Worm (Caenorhabditis elegans) whole organism, young adult: Measurements from ENCODE around the gene asp-5.

ENCODE experiments used
- B0019.2 ChIP-seq: fragments of 200-800 bp; sonication (Bioruptor generic); conservative IDR thresholded peaks from 2 replicates; pipeline ENCODE4 v1.3.6; 2022; ENCODE audit warnings: missing genetic modification reagents, missing genetic modification characterization, missing compliant biosample characterization
- B0261.1 ChIP-seq: sonication (generic microtip); optimal IDR thresholded peaks from 2 replicates; lab custom pipeline; 2016; ENCODE audit warnings: mild to moderate bottlenecking, missing genetic modification characterization, moderate library complexity, missing compliant biosample characterization
- C06A6.2 ChIP-seq: fragments of 200-800 bp; sonication (Bioruptor generic); conservative IDR thresholded peaks from 2 replicates; pipeline ENCODE4 v1.3.6; 2022; ENCODE audit warnings: missing genetic modification characterization, missing compliant biosample characterization
- F23B12.7 ChIP-seq: sonication (generic microtip); optimal IDR thresholded peaks from 2 replicates; lab custom pipeline; 2017; ENCODE audit warnings: missing genetic modification characterization, mild to moderate bottlenecking, missing compliant biosample characterization, antibody characterized with exemption, moderate library complexity; ENCODE audit not compliant: insufficient read depth
- F52B5.7 ChIP-seq: sonication (generic microtip); optimal IDR thresholded peaks from 2 replicates; lab custom pipeline; 2016; ENCODE audit warnings: mild to moderate bottlenecking, missing genetic modification characterization, missing compliant biosample characterization
- T07F8.4 ChIP-seq: sonication (generic microtip); optimal IDR thresholded peaks from 2 replicates; lab custom pipeline; 2016; ENCODE audit warnings: mild to moderate bottlenecking, missing genetic modification characterization, moderate library complexity, missing compliant biosample characterization
- aptf-3 ChIP-seq: fragments of 200-800 bp; sonication (Bioruptor generic); IDR thresholded peaks from 2 replicates; pipeline ENCODE4 v1.3.6; 2022; ENCODE audit warnings: missing genetic modification characterization, missing compliant biosample characterization
- atf-7 ChIP-seq: sonication (generic microtip); optimal IDR thresholded peaks from 2 replicates; lab custom pipeline; 2017; ENCODE audit warnings: mild to moderate bottlenecking, missing genetic modification characterization, missing compliant biosample characterization
- attf-3 ChIP-seq: fragments of 200-800 bp; sonication (Bioruptor generic); conservative IDR thresholded peaks from 2 replicates; pipeline ENCODE4 v1.3.6; 2022; ENCODE audit warnings: missing genetic modification reagents, missing genetic modification characterization, missing compliant biosample characterization
- attf-5 ChIP-seq: fragments of 200-800 bp; sonication (Bioruptor generic); optimal IDR thresholded peaks from 2 replicates; lab custom pipeline; 2018; ENCODE audit warnings: mild to moderate bottlenecking, missing genetic modification characterization, missing compliant biosample characterization
- attf-6 ChIP-seq: fragments of 200-800 bp; sonication (Bioruptor generic); IDR thresholded peaks from 2 replicates; pipeline ENCODE4 v1.3.6; 2022; ENCODE audit warnings: missing genetic modification reagents, missing genetic modification characterization, missing compliant biosample characterization
- bed-1 ChIP-seq: fragments of 200-800 bp; sonication (Bioruptor generic); IDR thresholded peaks from 2 replicates; pipeline ENCODE4 v1.3.6; 2022; ENCODE audit warnings: missing genetic modification reagents, missing genetic modification characterization, missing compliant biosample characterization
- ceh-100 ChIP-seq: fragments of 200-800 bp; sonication (Bioruptor generic); IDR thresholded peaks from 2 replicates; pipeline ENCODE4 v1.3.6; 2022; ENCODE audit warnings: missing genetic modification reagents, missing genetic modification characterization, missing compliant biosample characterization
- ceh-40 ChIP-seq: fragments of 200-800 bp; sonication (Bioruptor generic); IDR thresholded peaks from 2 replicates; pipeline ENCODE4 v1.3.6; 2022; ENCODE audit warnings: missing genetic modification characterization, missing compliant biosample characterization
- ceh-58 ChIP-seq: fragments of 200-800 bp; sonication (Bioruptor generic); IDR thresholded peaks from 2 replicates; pipeline ENCODE4 v1.3.6; 2022; ENCODE audit warnings: missing genetic modification characterization, missing compliant biosample characterization
- ceh-91 ChIP-seq: fragments of 200-800 bp; sonication (Bioruptor generic); IDR thresholded peaks from 2 replicates; pipeline ENCODE4 v1.3.6; 2022; ENCODE audit warnings: missing genetic modification reagents, missing genetic modification characterization, missing compliant biosample characterization
- dpl-1 ChIP-seq: fragments of 150-350 bp; optimal IDR thresholded peaks from 2 replicates; lab custom pipeline; 2014; ENCODE audit warnings: missing biosample characterization, missing genetic modification reagents, missing genetic modification characterization
- efl-1 ChIP-seq: fragments of 150-350 bp; optimal IDR thresholded peaks from 2 replicates; lab custom pipeline; 2014; ENCODE audit warnings: missing biosample characterization, missing genetic modification reagents, missing genetic modification characterization
- egrh-3 ChIP-seq: fragments of 200-800 bp; sonication (Bioruptor generic); IDR thresholded peaks from 2 replicates; pipeline ENCODE4 v1.3.6; 2022; ENCODE audit warnings: missing genetic modification reagents, missing genetic modification characterization, missing compliant biosample characterization
- ekl-4 ChIP-seq: fragments of 200-800 bp; sonication (Bioruptor generic); IDR thresholded peaks from 2 replicates; pipeline ENCODE4 v1.3.6; 2022; ENCODE audit warnings: missing genetic modification reagents, missing genetic modification characterization, missing compliant biosample characterization
- ets-4 ChIP-seq: fragments of 200-800 bp; sonication (Bioruptor generic); optimal IDR thresholded peaks from 2 replicates; lab custom pipeline; 2018; ENCODE audit warnings: mild to moderate bottlenecking, missing genetic modification characterization, missing compliant biosample characterization
- fkh-3 ChIP-seq: sonication (generic microtip); optimal IDR thresholded peaks from 2 replicates; lab custom pipeline; 2016; ENCODE audit warnings: mild to moderate bottlenecking, missing genetic modification characterization, missing compliant biosample characterization
- him-1 ChIP-seq: sonication (generic microtip); optimal IDR thresholded peaks from 2 replicates; lab custom pipeline; 2016; ENCODE audit warnings: missing genotype, missing genetic modification reagents, missing genetic modification characterization, missing compliant biosample characterization
- hlh-12 ChIP-seq: sonication (generic microtip); optimal IDR thresholded peaks from 2 replicates; lab custom pipeline; 2016; ENCODE audit warnings: missing genetic modification characterization, missing compliant biosample characterization
- hlh-26 ChIP-seq: fragments of 200-800 bp; sonication (Bioruptor generic); conservative IDR thresholded peaks from 2 replicates; pipeline ENCODE4 v1.3.6; 2022; ENCODE audit warnings: missing genetic modification reagents, missing genetic modification characterization, missing compliant biosample characterization
- hsf-1 ChIP-seq: fragments of 200-800 bp; sonication (Bioruptor generic); IDR thresholded peaks from 2 replicates; pipeline ENCODE4 v1.3.6; 2022; ENCODE audit warnings: missing genetic modification reagents, missing genetic modification characterization, missing compliant biosample characterization
- let-607 ChIP-seq, 2 experiments: fragments of 200-800 bp in 1 of 2; sonication (Bioruptor generic) in 1 of 2; sonication (generic microtip) in 1 of 2; optimal IDR thresholded peaks; 2 replicates each; lab custom pipeline; 2016 to 2018; ENCODE audit warnings: mild to moderate bottlenecking in 2 of 2, missing compliant biosample characterization in 2 of 2, missing genetic modification characterization in 2 of 2, moderate library complexity in 2 of 2, missing genotype in 1 of 2
- lin-35 ChIP-seq, 3 experiments: fragments of 150-350 bp in 2 of 3; sonication (generic microtip) in 1 of 3; optimal IDR thresholded peaks; 2 replicates each; lab custom pipeline; 2014 to 2018; ENCODE audit warnings: missing biosample characterization in 3 of 3, missing genetic modification characterization in 3 of 3, missing genetic modification reagents in 3 of 3
- lin-40 ChIP-seq: sonication (generic microtip); optimal IDR thresholded peaks from 2 replicates; lab custom pipeline; 2016; ENCODE audit warnings: missing genetic modification characterization, mild to moderate bottlenecking, missing compliant biosample characterization, missing genotype, missing genetic modification reagents
- lin-54 ChIP-seq: fragments of 200-800 bp; sonication (Bioruptor generic); optimal IDR thresholded peaks from 2 replicates; lab custom pipeline; 2018; ENCODE audit warnings: mild to moderate bottlenecking, missing genetic modification characterization, missing compliant biosample characterization
- lsl-1 ChIP-seq: fragments of 200-800 bp; sonication (Bioruptor generic); optimal IDR thresholded peaks from 2 replicates; lab custom pipeline; 2018; ENCODE audit warnings: mild to moderate bottlenecking, missing genetic modification characterization, moderate library complexity, missing compliant biosample characterization
- madf-3 ChIP-seq: fragments of 200-800 bp; sonication (Bioruptor generic); IDR thresholded peaks from 2 replicates; pipeline ENCODE4 v1.3.6; 2022; ENCODE audit warnings: missing genetic modification reagents, missing genetic modification characterization, missing compliant biosample characterization
- madf-6 ChIP-seq: fragments of 200-800 bp; sonication (Bioruptor generic); IDR thresholded peaks from 2 replicates; pipeline ENCODE4 v1.3.6; 2022; ENCODE audit warnings: missing genetic modification reagents, missing genetic modification characterization, missing compliant biosample characterization
- madf-8 ChIP-seq: fragments of 200-800 bp; sonication (Bioruptor generic); conservative IDR thresholded peaks from 2 replicates; pipeline ENCODE4 v1.3.6; 2022; ENCODE audit warnings: missing genetic modification reagents, missing genetic modification characterization, missing compliant biosample characterization
- mcd-1 ChIP-seq: fragments of 200-800 bp; sonication (Bioruptor generic); IDR thresholded peaks from 2 replicates; pipeline ENCODE4 v1.3.6; 2022; ENCODE audit warnings: missing genetic modification reagents, missing genetic modification characterization, missing compliant biosample characterization
- nfyb-1 ChIP-seq: fragments of 200-800 bp; sonication (Bioruptor generic); IDR thresholded peaks from 2 replicates; pipeline ENCODE4 v1.3.6; 2022; ENCODE audit warnings: missing genetic modification reagents, missing genetic modification characterization, missing compliant biosample characterization
- nhr-179 ChIP-seq: sonication (generic microtip); optimal IDR thresholded peaks from 2 replicates; lab custom pipeline; 2016; ENCODE audit warnings: mild to moderate bottlenecking, missing genetic modification characterization, missing compliant biosample characterization
- pha-4 ChIP-seq: fragments of 150-350 bp; sonication (generic microtip); optimal IDR thresholded peaks from 2 replicates; lab custom pipeline; 2014; ENCODE audit warnings: missing biosample characterization, missing genetic modification reagents, missing genetic modification characterization
- rcor-1 ChIP-seq: fragments of 200-800 bp; sonication (Bioruptor generic); IDR thresholded peaks from 2 replicates; pipeline ENCODE4 v1.3.6; 2022; ENCODE audit warnings: missing genetic modification reagents, missing genetic modification characterization, missing compliant biosample characterization
- sea-2 ChIP-seq: fragments of 200-800 bp; sonication (Bioruptor generic); IDR thresholded peaks from 2 replicates; pipeline ENCODE4 v1.3.6; 2022; ENCODE audit warnings: missing genetic modification characterization, missing compliant biosample characterization
- snpc-1.1 ChIP-seq: sonication (generic microtip); optimal IDR thresholded peaks from 2 replicates; lab custom pipeline; 2017; ENCODE audit warnings: missing genetic modification characterization, mild to moderate bottlenecking, missing compliant biosample characterization, antibody characterized with exemption, moderate library complexity, missing genotype, missing genetic modification reagents; ENCODE audit not compliant: insufficient read depth
- snpc-3.4 ChIP-seq: sonication (generic microtip); optimal IDR thresholded peaks from 2 replicates; lab custom pipeline; 2017; ENCODE audit warnings: missing genetic modification characterization, mild to moderate bottlenecking, missing compliant biosample characterization, antibody characterized with exemption, moderate library complexity, missing genotype, missing genetic modification reagents
- somi-1 ChIP-seq: fragments of 200-800 bp; sonication (Bioruptor generic); optimal IDR thresholded peaks from 2 replicates; lab custom pipeline; 2018; ENCODE audit warnings: mild to moderate bottlenecking, missing genetic modification characterization, missing compliant biosample characterization
- tlf-1 ChIP-seq: fragments of 200-800 bp; sonication (Bioruptor generic); optimal IDR thresholded peaks from 2 replicates; lab custom pipeline; 2018; ENCODE audit warnings: mild to moderate bottlenecking, missing genetic modification characterization, missing compliant biosample characterization
- unc-130 ChIP-seq: sonication (generic microtip); optimal IDR thresholded peaks from 2 replicates; lab custom pipeline; 2016; ENCODE audit warnings: missing genetic modification reagents, missing genetic modification characterization, missing compliant biosample characterization
- unc-62 ChIP-seq: fragments of 150-350 bp; optimal IDR thresholded peaks from 2 replicates; lab custom pipeline; 2014; ENCODE audit warnings: missing biosample characterization, missing genetic modification reagents, missing genetic modification characterization
- zim-3 ChIP-seq: sonication (generic microtip); optimal IDR thresholded peaks from 2 replicates; lab custom pipeline; 2017; ENCODE audit warnings: mild to moderate bottlenecking, missing genetic modification characterization, moderate library complexity, missing compliant biosample characterization

The asp-5 gene

DNA sequence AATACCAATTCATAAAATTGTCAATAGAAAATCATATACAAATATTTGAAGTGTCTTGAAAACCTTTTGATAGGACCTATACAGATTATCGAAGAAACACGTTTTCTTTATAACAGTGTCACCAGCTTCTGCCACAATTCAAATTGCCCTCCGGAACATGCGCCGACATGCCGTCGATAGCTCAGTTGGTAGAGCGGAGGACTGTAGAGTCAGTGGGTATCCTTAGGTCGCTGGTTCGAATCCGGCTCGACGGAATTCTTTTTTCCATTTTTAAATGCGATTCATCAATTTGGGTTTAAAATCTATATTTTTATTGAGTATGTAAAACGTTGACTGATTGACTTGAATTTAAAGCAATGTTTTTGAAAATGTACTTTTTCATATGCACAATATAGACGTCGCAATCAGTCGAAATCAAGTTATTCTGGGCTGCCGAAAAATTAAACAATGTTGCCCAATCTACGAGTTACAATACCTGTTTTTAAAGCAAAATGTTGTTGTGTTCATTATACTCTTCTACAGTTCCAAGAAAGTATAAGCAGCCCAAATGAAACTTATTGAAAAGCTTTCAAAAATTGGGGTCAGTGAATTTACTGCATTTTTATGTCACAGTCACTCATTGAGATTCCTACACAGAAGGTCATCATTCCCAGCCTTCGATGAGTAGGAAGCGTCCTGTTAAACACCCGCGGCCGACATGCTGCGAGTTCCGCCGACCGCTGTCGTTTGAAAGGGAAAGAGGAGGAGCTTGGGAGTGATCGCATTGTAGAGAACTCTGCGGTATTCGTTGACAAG lies 24.7 kb upstream of the asp-5 start (continued):
- TF ChIP-seq hlh-26 (GFP tag; lab: Robert Waterston, UW): no peak
- no peak for TF ChIP-seq atf-7 (tag; lab: Kevin White, UChicago)
- TF ChIP-seq zim-3 (tag; lab: Kevin White, UChicago): no peak
- TF ChIP-seq hlh-12: no peak
- peak; percentile 69 for TF ChIP-seq B0261.1
- peak; percentile 64; the same call in 1 of the 2 replicates for TF ChIP-seq nfyb-1
- TF ChIP-seq lin-54: no peak
- TF ChIP-seq madf-3 (GFP tag; lab: Robert Waterston, UW): no peak
- TF ChIP-seq nhr-179 (tag; lab: Kevin White, UChicago): no peak
- TF ChIP-seq madf-8 (GFP tag; lab: Robert Waterston, UW): peak; percentile 53
- peak; percentile 80 for TF ChIP-seq ekl-4 (GFP tag; lab: Robert Waterston, UW)
- TF ChIP-seq snpc-1.1 (tag; lab: Kevin White, UChicago): peak; percentile 99
- TF ChIP-seq him-1 (tag; lab: Kevin White, UChicago): peak; percentile 97
- no peak for TF ChIP-seq ceh-40 (GFP tag; lab: Robert Waterston, UW)
- TF ChIP-seq sea-2 (GFP tag; lab: Robert Waterston, UW): no peak
- TF ChIP-seq hsf-1 (GFP tag; lab: Robert Waterston, UW): peak; percentile 91
- TF ChIP-seq ceh-58 (GFP tag; lab: Robert Waterston, UW): no peak
- peak; percentile 43 for TF ChIP-seq lin-40
- TF ChIP-seq rcor-1 (GFP tag; lab: Robert Waterston, UW): peak; percentile 90
- TF ChIP-seq ets-4 (GFP tag; lab: Kevin White, UChicago): no peak
- TF ChIP-seq dpl-1: no peak
- TF ChIP-seq B0019.2 (GFP tag; lab: Robert Waterston, UW): no peak
- peak; percentile 97 for TF ChIP-seq snpc-3.4 (tag; lab: Kevin White, UChicago)
- TF ChIP-seq attf-3 (GFP tag; lab: Robert Waterston, UW): 0 out of 2 replicates have a peak, but pooled peaks have one; percentile 31
- TF ChIP-seq unc-62: no peak
- peak; percentile 75 for TF ChIP-seq mcd-1
- TF ChIP-seq ceh-100 (GFP tag; lab: Robert Waterston, UW): peak; percentile 60; the same call in 1 of the 2 replicates
- TF ChIP-seq ceh-91 (GFP tag; lab: Robert Waterston, UW): 0 out of 2 replicates have a peak, but pooled peaks have one; percentile 24
- TF ChIP-seq F52B5.7 (tag; lab: Kevin White, UChicago): no peak
- no peak for TF ChIP-seq C06A6.2 (GFP tag; lab: Robert Waterston, UW)
- peak; percentile 67 for TF ChIP-seq lsl-1 (GFP tag; lab: Kevin White, UChicago)
- no peak for TF ChIP-seq fkh-3
- no peak for TF ChIP-seq let-607 (tag; optimal IDR thresholded peaks at IDR 0.05; lab: Kevin White, UChicago)
- peak; percentile 89 for TF ChIP-seq madf-6
- no peak for TF ChIP-seq bed-1 (GFP tag; lab: Robert Waterston, UW)
- peak; percentile 71 for TF ChIP-seq tlf-1 (GFP tag; lab: Kevin White, UChicago)
- no peak for TF ChIP-seq attf-5 (GFP tag; lab: Kevin White, UChicago)
- TF ChIP-seq egrh-3 (GFP tag; lab: Robert Waterston, UW): no peak
- no peak for TF ChIP-seq T07F8.4
- peak; percentile 17 for TF ChIP-seq efl-1 (GFP tag; lab: Kevin White, UChicago)
- peak in 2 of 3 experiments; percentile 42 to 47 for TF ChIP-seq lin-35 (GFP tag; optimal IDR thresholded peaks at IDR 0.05; lab: Kevin White, UChicago)
- TF ChIP-seq aptf-3 (GFP tag; lab: Robert Waterston, UW): no peak
- TF ChIP-seq attf-6: peak; percentile 94
- peak; percentile 72 for TF ChIP-seq unc-130
- peak; percentile 11 for TF ChIP-seq somi-1
- no peak for TF ChIP-seq pha-4 (tag; lab: Kevin White, UChicago)
- TF ChIP-seq F23B12.7 (tag; lab: Kevin White, UChicago): peak; percentile 86
